Worm (Caenorhabditis elegans) whole organism, L4/young adult: ENCODE results near the gene K09C6.10.
"Not testable (repeated sequence)": the region's sequence is repeated elsewhere in the genome, so short reads cannot be mapped to it uniquely, and the experiment has no call there.

Source experiments
- W03F9.2 ChIP-seq: fragments of 150-350 bp; optimal IDR thresholded peaks from 2 replicates; lab custom pipeline; 2014; ENCODE audit warnings: missing biosample characterization, missing genetic modification characterization
- dao-5 ChIP-seq: sonication (generic microtip); optimal IDR thresholded peaks from 2 replicates; lab custom pipeline; 2016; ENCODE audit warnings: missing genotype, missing genetic modification characterization, moderate library complexity, missing compliant biosample characterization
- him-1 ChIP-seq: sonication (generic microtip); optimal IDR thresholded peaks from 2 replicates; lab custom pipeline; 2016; ENCODE audit warnings: missing genotype, missing genetic modification reagents, missing genetic modification characterization, missing compliant biosample characterization

K09C6.10 gene

DNA sequence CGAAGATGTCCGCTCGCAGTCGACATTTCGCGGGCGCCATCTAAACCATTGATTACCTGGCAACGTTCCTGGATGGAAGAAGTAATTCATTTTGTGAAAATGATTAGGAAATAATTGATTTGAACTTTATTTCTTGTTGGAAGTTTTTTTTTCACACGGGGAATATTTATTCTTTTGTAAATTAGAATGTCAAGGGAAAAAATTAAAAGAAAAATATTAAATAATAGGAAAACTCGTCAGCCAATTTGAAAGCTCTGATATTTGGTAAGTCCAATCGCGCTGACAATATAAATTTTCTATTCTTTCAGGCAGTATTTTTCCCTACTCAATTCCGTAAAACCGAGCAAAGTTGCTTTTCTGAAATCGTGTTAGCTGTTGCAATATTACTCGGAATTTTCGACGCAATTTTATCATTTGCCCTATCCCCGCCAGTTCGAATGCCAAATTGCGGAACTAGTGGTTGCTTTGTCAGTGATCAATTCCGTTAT is at the start of gene K09C6.10, which contains the start of gene K09C6.7:
K09C6.10 (plus strand) TSS at position 438 of the 488 bp plus-strand sequence.
K09C6.7 (minus strand) TSS at position 101 of the 488 bp plus-strand sequence.
- TF ChIP-seq dao-5, W03F9.2, him-1 (tag; lab: Kevin White, UChicago): not testable (repeated sequence)

DNA sequence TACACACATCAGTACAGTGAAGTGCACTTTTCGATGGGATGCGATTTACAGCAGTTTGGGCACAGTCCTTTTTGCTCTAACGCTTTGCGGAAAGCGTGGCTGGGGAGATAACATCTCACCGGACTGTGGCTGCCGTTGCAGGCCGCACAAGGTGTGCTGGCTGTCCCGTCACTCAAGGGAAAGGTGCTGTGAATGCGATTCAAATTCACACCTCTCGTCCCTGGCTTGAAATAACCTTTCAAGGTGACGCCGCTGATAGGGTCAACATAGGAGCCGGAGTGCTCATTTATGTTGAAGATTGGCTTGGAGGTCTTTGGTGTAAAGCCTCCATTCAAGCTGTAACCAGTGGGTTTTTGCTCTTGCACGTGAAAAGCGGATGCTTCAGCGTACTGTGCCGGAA is 45.1 kb upstream of the K09C6.10 start:
- TF ChIP-seq dao-5 (tag; lab: Kevin White, UChicago): no peak
- no peak for TF ChIP-seq W03F9.2 (tag; lab: Kevin White, UChicago)
- no peak for TF ChIP-seq him-1 (tag; lab: Kevin White, UChicago)

DNA sequence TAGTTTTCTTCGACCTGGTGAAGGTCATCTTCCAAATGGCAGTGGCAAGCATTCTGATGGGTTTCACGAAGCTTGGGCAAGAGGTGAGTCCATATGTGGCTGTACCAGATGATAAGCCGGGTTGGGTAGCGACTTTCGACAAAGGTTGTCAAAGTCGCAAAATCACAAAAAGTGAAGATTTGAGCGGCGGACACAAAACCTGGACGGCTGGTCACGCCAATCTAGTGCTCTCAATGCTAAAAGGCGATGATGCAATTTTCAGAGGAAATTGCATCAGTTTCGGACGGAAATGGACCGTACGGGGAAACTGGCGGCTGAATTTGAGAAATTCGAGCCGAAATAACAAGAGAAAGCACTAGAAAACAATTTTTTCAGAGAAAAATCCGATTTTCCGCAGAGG is 42.0 kb upstream of the K09C6.10 start:
- TF ChIP-seq W03F9.2 (tag; lab: Kevin White, UChicago) (no peak), him-1 (tag; lab: Kevin White, UChicago) (no peak), dao-5 (tag; lab: Kevin White, UChicago) (no peak)

DNA sequence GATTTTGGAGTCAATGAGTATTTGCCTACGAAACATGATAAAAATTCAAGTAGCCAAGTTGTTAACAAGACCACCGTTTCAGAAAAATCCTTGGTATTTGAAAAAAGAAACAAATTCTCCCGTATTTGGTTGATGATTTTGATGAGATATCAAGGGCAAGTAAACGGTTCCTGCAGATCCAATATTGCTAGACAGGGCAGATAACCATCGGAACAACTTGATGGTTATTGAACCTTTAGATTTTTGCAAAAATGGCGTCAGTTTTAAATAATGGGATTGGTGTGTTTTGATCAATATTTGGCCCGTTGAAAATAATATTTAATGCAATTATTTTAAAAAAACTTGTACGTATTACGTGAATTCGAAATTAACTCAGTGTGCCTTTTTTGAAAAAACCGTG is 39.0 kb upstream of the K09C6.10 start:
- TF ChIP-seq him-1 (tag; lab: Kevin White, UChicago): no peak
- no peak for TF ChIP-seq W03F9.2 (tag; lab: Kevin White, UChicago)
- TF ChIP-seq dao-5 (tag; lab: Kevin White, UChicago): no peak

- no peak for TF ChIP-seq W03F9.2 (tag; lab: Kevin White, UChicago)
- TF ChIP-seq him-1 (tag; lab: Kevin White, UChicago): no peak
- TF ChIP-seq dao-5 (tag; lab: Kevin White, UChicago): no peak
Observed at ce11 chrV:801555-802060, 37.6 kb upstream of the K09C6.10 start.

DNA sequence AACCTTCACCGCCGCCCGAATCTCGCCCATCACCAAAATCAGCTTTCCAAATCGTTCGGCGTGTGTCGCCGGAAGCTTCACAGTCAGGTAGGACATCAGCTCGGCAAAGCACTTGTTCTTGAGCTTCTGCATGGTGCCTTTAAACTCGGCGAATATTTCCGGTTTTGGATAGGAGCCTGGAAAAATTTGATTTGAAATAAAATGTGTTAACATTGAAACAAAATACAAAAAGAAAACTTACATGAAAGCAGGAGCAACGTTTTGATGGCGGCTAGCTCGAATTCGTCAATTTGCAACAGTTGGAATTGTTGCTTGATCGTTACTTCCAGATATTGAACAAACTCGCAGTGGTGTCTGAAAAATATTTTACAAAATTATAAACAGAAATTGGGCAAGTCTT is 36.5 kb upstream of the K09C6.10 start:
- TF ChIP-seq W03F9.2 (tag; lab: Kevin White, UChicago) (no peak), him-1 (tag; lab: Kevin White, UChicago) (no peak), dao-5 (tag; lab: Kevin White, UChicago) (no peak)

ce11 chrV:803472-803871 is 35.7 kb upstream of the K09C6.10 start:
- TF ChIP-seq him-1 (tag; lab: Kevin White, UChicago): no peak
- TF ChIP-seq W03F9.2 (tag; lab: Kevin White, UChicago): no peak
- no peak for TF ChIP-seq dao-5 (tag; lab: Kevin White, UChicago)

DNA sequence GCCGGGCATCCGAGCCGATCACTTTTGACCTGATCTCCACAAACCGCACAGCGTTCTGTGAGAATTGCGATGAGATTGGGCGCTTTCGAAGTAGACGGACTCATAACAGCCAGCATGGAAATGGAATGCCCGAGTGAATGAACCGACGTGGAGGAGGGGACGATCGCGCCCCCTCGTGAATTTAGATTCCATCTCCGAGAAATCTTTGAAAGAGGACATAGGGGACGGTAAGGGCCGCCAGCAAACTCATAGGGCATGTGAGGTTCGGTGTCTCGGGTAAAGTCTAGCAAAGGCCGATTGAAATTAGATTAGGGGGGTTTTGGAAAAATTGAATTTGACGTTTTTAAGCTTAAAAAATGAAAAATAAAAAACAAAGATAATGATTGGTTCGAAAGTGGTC is 34.7 kb upstream of the K09C6.10 start, which contains the start of gene nhr-270:
nhr-270 (minus strand) TSS at position 257 of the 400 bp plus-strand sequence.
- TF ChIP-seq him-1 (tag; lab: Kevin White, UChicago) (no peak), dao-5 (tag; lab: Kevin White, UChicago) (no peak), W03F9.2 (tag; lab: Kevin White, UChicago) (no peak)

DNA sequence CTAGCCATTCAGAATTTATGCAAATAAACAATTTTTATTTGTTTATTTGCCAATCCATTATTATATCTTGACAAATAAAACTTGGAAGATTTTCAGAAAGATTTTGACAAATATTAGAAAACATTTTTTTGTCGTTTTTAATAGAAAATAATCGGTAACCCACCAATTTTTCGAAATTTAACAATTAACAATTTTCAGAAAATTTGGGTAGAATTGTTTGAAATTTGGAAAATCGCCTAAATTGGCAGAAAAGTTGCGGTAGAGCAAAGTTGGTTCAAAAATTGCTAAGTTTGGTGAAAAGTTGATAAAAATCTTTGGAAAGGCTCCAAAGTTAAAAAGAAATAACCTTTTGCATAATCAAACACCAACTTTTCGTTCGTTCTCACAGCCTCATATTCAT is 31.0 kb upstream of the K09C6.10 start:
- TF ChIP-seq dao-5 (tag; lab: Kevin White, UChicago) (no peak), W03F9.2 (tag; lab: Kevin White, UChicago) (no peak), him-1 (tag; lab: Kevin White, UChicago) (no peak)

DNA sequence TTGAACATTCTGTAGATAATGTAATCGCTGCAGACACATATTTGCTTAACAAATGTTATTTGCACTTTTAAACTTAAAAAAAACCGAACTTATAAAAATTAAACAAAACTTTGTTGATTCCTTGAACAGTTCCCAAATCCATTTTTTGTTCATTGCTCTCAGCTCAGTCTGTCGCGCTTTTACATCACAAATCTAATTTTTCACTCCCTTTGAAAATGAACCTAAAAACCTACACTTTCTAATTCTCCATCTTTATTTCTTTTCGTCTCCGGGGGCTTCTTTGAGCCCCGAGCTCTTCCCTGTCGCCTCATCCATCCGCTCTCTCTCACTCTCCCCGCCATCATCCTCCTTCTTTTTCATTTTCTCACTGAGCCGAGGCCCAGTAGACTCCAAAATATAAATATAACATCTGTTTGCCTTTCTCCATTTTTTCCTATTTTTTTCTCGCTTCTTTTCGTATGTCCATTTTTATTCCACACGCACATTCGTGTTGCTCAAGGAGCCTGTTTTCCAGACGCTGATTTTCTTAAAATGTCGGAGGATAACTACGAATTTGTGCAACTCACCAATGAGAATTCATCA is 28.8 kb upstream of the K09C6.10 start, which contains the start of gene R13D11.4:
R13D11.4 (plus strand) TSS at position 532 of the 582 bp plus-strand sequence.
- TF ChIP-seq dao-5 (tag; lab: Kevin White, UChicago): no peak
- no peak for TF ChIP-seq W03F9.2 (tag; lab: Kevin White, UChicago)
- no peak for TF ChIP-seq him-1 (tag; lab: Kevin White, UChicago)

ce11 chrV:813101-813500 is 26.1 kb upstream of the K09C6.10 start, which contains the start of gene R13D11.10:
R13D11.10 (minus strand) TSS chrV:813201.
- TF ChIP-seq him-1 (tag; lab: Kevin White, UChicago): no peak
- TF ChIP-seq dao-5 (tag; lab: Kevin White, UChicago): no peak

ce11 chrV:814716-815115 is 24.5 kb upstream of the K09C6.10 start, which contains the start of gene R13D11.3:
R13D11.3 (plus strand) TSS chrV:815016.
- TF ChIP-seq dao-5 (tag; lab: Kevin White, UChicago) (no peak), him-1 (tag; lab: Kevin White, UChicago) (no peak)

- no peak for TF ChIP-seq W03F9.2 (tag; lab: Kevin White, UChicago)
- TF ChIP-seq him-1 (tag; lab: Kevin White, UChicago): no peak
- no peak for TF ChIP-seq dao-5 (tag; lab: Kevin White, UChicago)
Observed at ce11 chrV:817182-817581, 22.0 kb upstream of the K09C6.10 start, which contains the start of gene R13D11.1. R13D11.1 (plus strand) TSS chrV:817482.
